Worm (Caenorhabditis elegans): ENCODE measurements around the gene skp-1.

Gene skp-1

DNA sequence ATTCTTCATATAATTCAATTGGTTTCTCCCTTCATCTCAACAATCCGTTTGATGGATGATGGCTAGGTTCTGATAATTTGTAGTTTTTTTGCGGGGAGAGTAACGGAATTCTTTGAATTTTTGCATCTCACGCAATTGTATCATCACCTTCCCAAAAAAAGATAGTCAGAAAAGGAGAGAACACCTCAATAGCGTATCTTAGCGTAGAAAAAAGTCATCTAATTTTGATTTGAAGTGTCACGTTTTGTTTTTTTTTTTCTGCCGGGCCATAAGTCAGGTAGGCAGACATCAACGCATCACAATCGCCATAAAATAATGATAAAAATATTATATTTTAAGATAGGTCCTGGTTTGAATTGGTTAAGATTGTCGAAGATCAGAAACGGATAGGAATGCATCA is 31.2 kb downstream of the skp-1 start:
- TF ChIP-seq ceh-83 (GFP tag; optimal IDR thresholded peaks at IDR 0.05) (no peak), tbx-8 (GFP tag; optimal IDR thresholded peaks at IDR 0.05) (no peak), flh-1 (GFP tag; optimal IDR thresholded peaks at IDR 0.05) (no peak), cnd-1 (tag; optimal IDR thresholded peaks at IDR 0.05) (no peak), mab-5 (tag; optimal IDR thresholded peaks at IDR 0.05) (no peak), M03D4.4 (tag; optimal IDR thresholded peaks at IDR 0.05) (no peak), hlh-1 (tag; optimal IDR thresholded peaks at IDR 0.05) (no peak), ztf-11 (tag; optimal IDR thresholded peaks at IDR 0.05) (no peak), ceh-43 (GFP tag; optimal IDR thresholded peaks at IDR 0.05) (no peak), blmp-1 (tag; optimal IDR thresholded peaks at IDR 0.05) (no peak), elt-3 (tag; optimal IDR thresholded peaks at IDR 0.05) (no peak), mls-2 (tag; optimal IDR thresholded peaks at IDR 0.05) (no peak), pha-4 (tag; optimal IDR thresholded peaks at IDR 0.05) (no peak), zip-8 (tag; optimal IDR thresholded peaks at IDR 0.05) (no peak)

DNA sequence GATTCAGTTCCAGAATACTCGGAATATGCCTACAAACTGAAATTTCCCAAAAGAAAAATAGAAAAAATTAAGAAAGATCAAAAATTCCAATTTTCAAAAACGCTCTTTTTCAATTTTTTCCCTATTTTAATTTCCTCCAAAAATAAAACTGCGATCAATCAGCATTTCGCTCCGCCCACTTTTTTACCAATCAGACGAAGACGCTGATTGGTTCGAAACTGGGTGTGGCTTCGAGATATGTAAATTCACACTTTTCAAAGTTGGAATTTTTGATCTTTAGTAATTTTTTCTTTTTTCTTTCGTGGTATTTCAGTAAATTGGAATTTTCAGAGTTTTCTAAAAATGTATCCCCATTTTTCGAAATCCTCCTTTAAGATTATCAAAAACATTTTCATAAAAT is 31.7 kb downstream of the skp-1 start:
- TF ChIP-seq nhr-12 (tag; optimal IDR thresholded peaks at IDR 0.05) (no peak), sem-2 (GFP tag; optimal IDR thresholded peaks at IDR 0.05) (no peak), zip-8 (tag; optimal IDR thresholded peaks at IDR 0.05) (no peak), ztf-11 (tag; optimal IDR thresholded peaks at IDR 0.05) (no peak), ceh-83 (GFP tag; optimal IDR thresholded peaks at IDR 0.05) (no peak), tbx-8 (GFP tag; optimal IDR thresholded peaks at IDR 0.05) (no peak), pha-4 (tag; optimal IDR thresholded peaks at IDR 0.05) (no peak), ham-2 (GFP tag; optimal IDR thresholded peaks at IDR 0.05) (no peak), elt-3 (tag; optimal IDR thresholded peaks at IDR 0.05) (no peak), unc-62 (GFP tag; optimal IDR thresholded peaks at IDR 0.05) (no peak), ceh-43 (GFP tag; optimal IDR thresholded peaks at IDR 0.05) (no peak), nhr-28 (tag; optimal IDR thresholded peaks at IDR 0.05) (no peak), nhr-237 (tag; optimal IDR thresholded peaks at IDR 0.05) (no peak), hlh-1 (tag; optimal IDR thresholded peaks at IDR 0.05) (no peak), drap-1 (GFP tag; optimal IDR thresholded peaks at IDR 0.05) (no peak), unc-120 (tag; optimal IDR thresholded peaks at IDR 0.05; ENCODE audit: poor library complexity, severe bottlenecking) (no peak), ceh-39 (tag; optimal IDR thresholded peaks at IDR 0.05) (no peak), snpc-4 (tag; optimal IDR thresholded peaks at IDR 0.05) (no peak), mab-5 (tag; optimal IDR thresholded peaks at IDR 0.05) (no peak), bed-3 (GFP tag; optimal IDR thresholded peaks at IDR 0.05) (no peak)

DNA sequence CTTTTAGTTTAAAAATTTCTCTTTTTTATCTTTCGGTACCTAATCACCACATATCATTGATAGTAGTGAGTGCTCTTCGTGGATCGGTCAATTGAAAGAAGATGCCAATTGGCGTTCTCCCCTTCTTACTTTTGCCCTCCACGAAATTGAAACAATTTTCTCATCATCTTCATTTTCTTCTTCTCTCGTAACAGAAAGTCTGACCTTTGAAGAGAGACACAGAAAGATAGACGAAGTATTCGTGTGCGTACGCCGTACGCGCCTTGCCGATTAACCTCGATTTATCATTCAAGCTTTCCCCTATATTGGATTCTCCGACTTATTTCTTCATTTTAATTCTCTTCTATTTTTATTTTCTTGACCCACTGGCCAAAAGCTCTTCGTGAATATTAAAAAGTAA is 32.2 kb downstream of the skp-1 start:
- TF ChIP-seq hlh-1 (tag; optimal IDR thresholded peaks at IDR 0.05) (peak; percentile 76), snpc-4 (tag; optimal IDR thresholded peaks at IDR 0.05) (no peak), unc-120 (tag; optimal IDR thresholded peaks at IDR 0.05; ENCODE audit: poor library complexity, severe bottlenecking) (peak; percentile 60), M03D4.4 (tag; optimal IDR thresholded peaks at IDR 0.05) (no peak)

DNA sequence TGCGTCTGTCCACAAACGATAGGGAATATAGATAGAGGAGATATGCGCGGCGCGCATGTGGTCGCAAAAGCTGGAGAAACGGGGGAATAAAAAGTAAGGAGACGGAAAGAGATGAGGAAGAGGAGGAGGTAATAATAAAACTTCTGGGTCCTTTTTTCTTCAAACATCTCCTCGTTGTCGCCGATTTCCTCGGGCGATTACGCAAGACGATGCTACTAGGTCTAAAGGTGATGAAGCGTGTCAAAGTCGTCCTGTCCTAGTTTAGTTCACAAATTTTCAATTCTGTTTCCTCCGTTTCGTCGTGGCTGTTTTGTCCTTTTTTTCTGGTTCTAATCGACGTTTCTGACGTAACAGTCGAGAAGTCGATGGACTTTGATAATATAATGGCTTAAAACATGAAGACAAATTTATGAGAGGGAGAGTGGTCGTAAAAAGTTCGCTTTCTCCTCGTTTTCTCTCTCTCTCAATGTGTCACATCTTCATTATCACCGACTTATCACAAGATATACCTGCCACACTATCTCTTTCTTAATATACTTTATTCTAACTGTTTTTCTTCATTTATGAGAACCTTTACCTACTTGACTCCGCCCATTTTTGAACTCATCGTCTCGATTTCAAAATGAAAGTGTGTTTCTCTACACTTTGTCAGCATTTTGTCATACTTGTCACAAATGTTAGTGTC is 35.4 kb downstream of the skp-1 start:
- peak; percentile 25 for TF ChIP-seq blmp-1 (tag; optimal IDR thresholded peaks at IDR 0.05)
- peak; percentile 49 for TF ChIP-seq ham-2 (GFP tag; optimal IDR thresholded peaks at IDR 0.05)
- TF ChIP-seq mep-1 (tag; optimal IDR thresholded peaks at IDR 0.05) = no peak
- no peak for TF ChIP-seq cnd-1 (tag; optimal IDR thresholded peaks at IDR 0.05)
- TF ChIP-seq nhr-76 (tag; optimal IDR thresholded peaks at IDR 0.05) = no peak
- TF ChIP-seq unc-62 (GFP tag; optimal IDR thresholded peaks at IDR 0.05) = peak; percentile 46
- TF ChIP-seq zip-8 (tag; optimal IDR thresholded peaks at IDR 0.05) = peak; percentile 42

DNA sequence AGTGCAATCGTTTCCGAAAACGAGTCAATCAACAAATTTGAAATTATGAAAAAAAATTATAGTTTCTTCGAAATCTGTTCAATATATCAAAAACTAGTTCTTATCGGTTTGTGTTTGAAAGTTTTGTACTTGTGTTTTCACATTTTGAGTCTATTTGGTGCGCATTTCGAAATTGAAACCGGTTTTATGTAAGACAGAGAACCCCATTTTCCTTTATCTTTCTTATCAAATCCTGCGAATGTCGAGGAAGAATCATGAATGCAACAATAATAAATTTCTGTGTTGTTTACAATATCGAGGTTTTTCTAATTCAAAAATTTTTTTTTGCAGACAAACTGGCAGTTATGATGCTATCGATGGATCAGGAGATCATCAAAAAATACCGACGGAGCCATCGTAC is 37.6 kb downstream of the skp-1 start:
- TF ChIP-seq nhr-2 (tag; optimal IDR thresholded peaks at IDR 0.05) = no peak
- TF ChIP-seq sptf-1 (tag; optimal IDR thresholded peaks at IDR 0.05) = no peak
- no peak for TF ChIP-seq mep-1 (tag; optimal IDR thresholded peaks at IDR 0.05)
- no peak for TF ChIP-seq nhr-237 (tag; optimal IDR thresholded peaks at IDR 0.05)
- no peak for TF ChIP-seq sem-2 (GFP tag; optimal IDR thresholded peaks at IDR 0.05)
- no peak for TF ChIP-seq cnd-1 (tag; optimal IDR thresholded peaks at IDR 0.05)
- TF ChIP-seq unc-39 (tag; optimal IDR thresholded peaks at IDR 0.05) = no peak
- no peak for TF ChIP-seq elt-1 (tag; optimal IDR thresholded peaks at IDR 0.05; ENCODE audit: borderline replicate concordance, insufficient read depth)
- TF ChIP-seq ztf-11 (tag; optimal IDR thresholded peaks at IDR 0.05) = no peak
- no peak for TF ChIP-seq tbx-8 (GFP tag; optimal IDR thresholded peaks at IDR 0.05)
- no peak for TF ChIP-seq elt-3 (tag; optimal IDR thresholded peaks at IDR 0.05)
- TF ChIP-seq lin-13 (tag; optimal IDR thresholded peaks at IDR 0.05) = no peak
- TF ChIP-seq snpc-4 (tag; optimal IDR thresholded peaks at IDR 0.05) = no peak
- TF ChIP-seq bed-3 (GFP tag; optimal IDR thresholded peaks at IDR 0.05) = no peak
- no peak for TF ChIP-seq pha-4 (tag; optimal IDR thresholded peaks at IDR 0.05)
- TF ChIP-seq ceh-43 (GFP tag; optimal IDR thresholded peaks at IDR 0.05) = no peak

Data from whole organism, mixed stage, embryonic.